Fruit fly (Drosophila melanogaster) whole organism, wandering third instar larva: ENCODE results near the gene CG4362.

Experiments
- Abd-B ChIP-seq: fragments of >200 bp; optimal IDR thresholded peaks from 2 replicates; lab custom pipeline; 2017; ENCODE audit warnings: missing biosample characterization, missing genetic modification characterization
- CG32264 ChIP-seq: fragments of 200-800 bp; sonication (Bioruptor generic); optimal IDR thresholded peaks from 2 replicates; lab custom pipeline; 2016; ENCODE audit warnings: missing biosample characterization, missing genetic modification characterization
- CG9705 ChIP-seq: fragments of 200-800 bp; sonication (Bioruptor generic); optimal IDR thresholded peaks from 2 replicates; lab custom pipeline; 2018; ENCODE audit warnings: missing biosample characterization, mild to moderate bottlenecking, missing genetic modification characterization
- CrebA ChIP-seq: fragments of 200-800 bp; sonication (Bioruptor generic); optimal IDR thresholded peaks from 2 replicates; lab custom pipeline; 2016; ENCODE audit warnings: missing biosample characterization, mild to moderate bottlenecking, missing genetic modification characterization, borderline replicate concordance
- Dfd ChIP-seq: fragments of >200 bp; optimal IDR thresholded peaks from 2 replicates; lab custom pipeline; 2017; ENCODE audit warnings: missing biosample characterization, missing genetic modification characterization
- Dif ChIP-seq: fragments of 200-275, 200-300 bp; sonication (Bioruptor generic); optimal IDR thresholded peaks from 2 replicates; lab custom pipeline; 2018; ENCODE audit warnings: missing biosample characterization, missing genetic modification characterization; ENCODE audit not compliant: partially characterized antibody
- GATAd ChIP-seq: sonication (Bioruptor generic); optimal IDR thresholded peaks from 2 replicates; lab custom pipeline; 2016; ENCODE audit warnings: missing biosample characterization, missing genetic modification characterization
- HLH106 ChIP-seq: fragments of 200-800 bp; optimal IDR thresholded peaks from 3 replicates; lab custom pipeline; 2019; ENCODE audit warnings: missing biosample characterization, mild to moderate bottlenecking, missing genetic modification characterization, moderate library complexity
- Hnf4 ChIP-seq: fragments of 200-800 bp; sonication (Bioruptor generic); optimal IDR thresholded peaks from 2 replicates; lab custom pipeline; 2016; ENCODE audit warnings: missing biosample characterization, mild to moderate bottlenecking, missing genetic modification characterization
- Hr78 ChIP-seq: fragments of >200 bp; optimal IDR thresholded peaks from 2 replicates; lab custom pipeline; 2017; ENCODE audit warnings: missing biosample characterization, missing genetic modification characterization
- Hr83 ChIP-seq: fragments of 200-300 bp; sonication (Bioruptor generic); optimal IDR thresholded peaks from 2 replicates; lab custom pipeline; 2016; ENCODE audit warnings: missing biosample characterization, mild to moderate bottlenecking, missing genetic modification characterization, moderate library complexity; ENCODE audit not compliant: poor library complexity, severe bottlenecking
- Jra ChIP-seq: sonication (Bioruptor generic); optimal IDR thresholded peaks from 2 replicates; lab custom pipeline; 2016; ENCODE audit warnings: missing biosample characterization, missing genetic modification characterization
- Mio ChIP-seq: sonication (Bioruptor generic); optimal IDR thresholded peaks from 2 replicates; lab custom pipeline; 2016; ENCODE audit warnings: missing biosample characterization, missing genetic modification characterization
- Myc ChIP-seq: fragments of >200 bp; optimal IDR thresholded peaks from 2 replicates; lab custom pipeline; 2017
- N ChIP-seq: fragments of >200 bp; optimal IDR thresholded peaks from 2 replicates; lab custom pipeline; 2018; ENCODE audit warnings: missing biosample characterization, missing external identifiers, missing genetic modification characterization
- OdsH ChIP-seq: fragments of 200-800 bp; sonication (Bioruptor generic); optimal IDR thresholded peaks from 2 replicates; lab custom pipeline; 2016; ENCODE audit warnings: missing biosample characterization, mild to moderate bottlenecking, missing genetic modification characterization
- Rel ChIP-seq, 2 experiments: fragments of 200-800 bp; sonication (Bioruptor generic) in 1 of 2; optimal IDR thresholded peaks; 2 replicates in 1 of 2; 3 replicates in 1 of 2; lab custom pipeline; 2016 to 2019; ENCODE audit warnings: mild to moderate bottlenecking in 2 of 2, missing biosample characterization in 2 of 2, missing genetic modification characterization in 2 of 2, moderate library complexity in 1 of 2
- Sp1 ChIP-seq: fragments of 200-800 bp; sonication (Bioruptor generic); optimal IDR thresholded peaks from 3 replicates; lab custom pipeline; 2019; ENCODE audit warnings: missing biosample characterization, mild to moderate bottlenecking, missing genetic modification characterization, moderate library complexity
- Vsx2 ChIP-seq: fragments of 200-300, 225-300 bp; sonication (Bioruptor generic); optimal IDR thresholded peaks from 2 replicates; lab custom pipeline; 2018; ENCODE audit warnings: missing biosample characterization, missing genetic modification characterization; ENCODE audit not compliant: partially characterized antibody
- br ChIP-seq: fragments of 200-800 bp; sonication (Bioruptor generic); optimal IDR thresholded peaks from 2 replicates; lab custom pipeline; 2016; ENCODE audit warnings: missing biosample characterization, missing genetic modification characterization
- brk ChIP-seq: fragments of 200-800 bp; sonication (Bioruptor generic); optimal IDR thresholded peaks from 2 replicates; lab custom pipeline; 2016; ENCODE audit warnings: missing biosample characterization, mild to moderate bottlenecking, missing genetic modification characterization
- dl ChIP-seq, 2 experiments: fragments of 175-275, 200-275 bp in 1 of 2; fragments of 200-275 bp in 1 of 2; sonication (Bioruptor generic); optimal IDR thresholded peaks; lab custom pipeline; 2018; ENCODE audit warnings: mild to moderate bottlenecking in 2 of 2, missing biosample characterization in 2 of 2, missing genetic modification characterization in 2 of 2, moderate library complexity in 2 of 2; ENCODE audit not compliant: partially characterized antibody in 2 of 2, insufficient read depth in 1 of 2
- dmrt93B ChIP-seq: fragments of 200-800 bp; sonication (Bioruptor generic); optimal IDR thresholded peaks from 2 replicates; lab custom pipeline; 2018; ENCODE audit warnings: missing biosample characterization, mild to moderate bottlenecking, missing genetic modification characterization
- dsf ChIP-seq: sonication (Bioruptor generic); optimal IDR thresholded peaks from 2 replicates; lab custom pipeline; 2016; ENCODE audit warnings: missing biosample characterization, missing genetic modification characterization, borderline replicate concordance
- ey ChIP-seq: fragments of 200-800 bp; sonication (Bioruptor generic); optimal IDR thresholded peaks from 2 replicates; lab custom pipeline; 2016; ENCODE audit warnings: missing biosample characterization, missing genetic modification characterization
- foxo ChIP-seq, 2 experiments: fragments of 200-800 bp; sonication (Bioruptor generic); optimal IDR thresholded peaks; 2 replicates in 1 of 2; 3 replicates in 1 of 2; lab custom pipeline; 2016 to 2017; ENCODE audit warnings: missing biosample characterization in 2 of 2, missing genetic modification characterization in 2 of 2
- fru ChIP-seq: fragments of 200-800 bp; sonication (Bioruptor generic); optimal IDR thresholded peaks from 3 replicates; lab custom pipeline; 2016; ENCODE audit warnings: missing biosample characterization, mild to moderate bottlenecking, missing genetic modification characterization
- h ChIP-seq: fragments of 200-800 bp; sonication (Bioruptor generic); optimal IDR thresholded peaks from 3 replicates; lab custom pipeline; 2016; ENCODE audit warnings: missing biosample characterization, mild to moderate bottlenecking, missing genetic modification characterization
- jim ChIP-seq: fragments of 175-275, 200-325 bp; sonication (Bioruptor generic); optimal IDR thresholded peaks from 2 replicates; lab custom pipeline; 2016; ENCODE audit warnings: missing biosample characterization, mild to moderate bottlenecking, missing genetic modification characterization
- lola ChIP-seq: fragments of >200 bp; optimal IDR thresholded peaks from 2 replicates; lab custom pipeline; 2017; ENCODE audit warnings: missing biosample characterization, missing genetic modification characterization
- pan ChIP-seq: fragments of >200 bp; optimal IDR thresholded peaks from 2 replicates; lab custom pipeline; 2017
- psq ChIP-seq: fragments of 200-800 bp; sonication (Bioruptor generic); optimal IDR thresholded peaks from 3 replicates; lab custom pipeline; 2017; ENCODE audit warnings: missing biosample characterization, mild to moderate bottlenecking, missing genetic modification characterization, moderate library complexity
- rgr ChIP-seq: fragments of 200-800 bp; sonication (Bioruptor generic); optimal IDR thresholded peaks from 3 replicates; lab custom pipeline; 2016; ENCODE audit warnings: missing biosample characterization, mild to moderate bottlenecking, missing genetic modification characterization
- sage ChIP-seq: fragments of 200-800 bp; sonication (Bioruptor generic); optimal IDR thresholded peaks from 2 replicates; lab custom pipeline; 2016; ENCODE audit warnings: missing biosample characterization, mild to moderate bottlenecking, missing genetic modification characterization
- sv ChIP-seq: fragments of 200-800 bp; sonication (Bioruptor generic); optimal IDR thresholded peaks from 3 replicates; lab custom pipeline; 2016; ENCODE audit warnings: missing biosample characterization, missing genetic modification characterization
- tai ChIP-seq: sonication (Bioruptor generic); optimal IDR thresholded peaks from 2 replicates; lab custom pipeline; 2016; ENCODE audit warnings: missing biosample characterization, missing genetic modification characterization
- usp ChIP-seq: fragments of >200 bp; optimal IDR thresholded peaks from 2 replicates; lab custom pipeline; 2017; ENCODE audit warnings: missing biosample characterization, missing genetic modification characterization
- woc ChIP-seq: sonication (Bioruptor generic); optimal IDR thresholded peaks from 2 replicates; lab custom pipeline; 2016; ENCODE audit warnings: missing biosample characterization, mild to moderate bottlenecking, missing genetic modification characterization

Gene CG4362

dm6 chr3R:20280518-20280981 is 26.8 kb downstream of the CG4362 start:
- no peak for TF ChIP-seq brk (GFP tag; lab: Kevin White, UChicago)
- TF ChIP-seq CG9705 = no peak
- TF ChIP-seq jim (GFP tag; lab: Kevin White, UChicago) = no peak
- no peak for TF ChIP-seq Hnf4
- TF ChIP-seq foxo (GFP tag; optimal IDR thresholded peaks at IDR 0.05; lab: Kevin White, UChicago) = peak in 1 of 2 experiments; percentile 33
- TF ChIP-seq CrebA (GFP tag; lab: Kevin White, UChicago) = no peak
- TF ChIP-seq Myc (lab: Kevin White, UChicago) = no peak
- TF ChIP-seq fru (GFP tag; lab: Kevin White, UChicago) = peak; percentile 40
- no peak for TF ChIP-seq Abd-B (GFP tag; lab: Kevin White, UChicago)
- TF ChIP-seq Hr83 = no peak
- TF ChIP-seq psq (GFP tag; lab: Kevin White, UChicago) = no peak
- TF ChIP-seq GATAd (GFP tag; lab: Kevin White, UChicago) = no peak
- peak; percentile 16 for TF ChIP-seq ey (GFP tag; lab: Kevin White, UChicago)
- TF ChIP-seq dmrt93B (GFP tag; lab: Kevin White, UChicago) = no peak
- no peak for TF ChIP-seq dsf (GFP tag; lab: Kevin White, UChicago)
- no peak for TF ChIP-seq OdsH (GFP tag; lab: Kevin White, UChicago)
- TF ChIP-seq Hr78 (GFP tag; lab: Kevin White, UChicago) = no peak
- TF ChIP-seq sv = no peak
- no peak for TF ChIP-seq tai
- no peak for TF ChIP-seq woc (GFP tag; lab: Kevin White, UChicago)
- no peak for TF ChIP-seq Dfd (GFP tag; lab: Kevin White, UChicago)
- no peak for TF ChIP-seq Dif (GFP tag; lab: Kevin White, UChicago)
- no peak for TF ChIP-seq rgr (GFP tag; lab: Kevin White, UChicago)
- no peak for TF ChIP-seq usp (GFP tag; lab: Kevin White, UChicago)
- TF ChIP-seq sage = no peak
- TF ChIP-seq Mio (GFP tag; lab: Kevin White, UChicago) = no peak
- TF ChIP-seq lola (GFP tag; lab: Kevin White, UChicago) = no peak
- TF ChIP-seq Sp1 = no peak
- TF ChIP-seq br (GFP tag; lab: Kevin White, UChicago) = peak; percentile 7
- TF ChIP-seq CG32264 = no peak
- no peak for TF ChIP-seq Vsx2 (GFP tag; lab: Kevin White, UChicago)
- TF ChIP-seq N (GFP tag; lab: Kevin White, UChicago) = no peak
- TF ChIP-seq pan (lab: Kevin White, UChicago) = no peak
- TF ChIP-seq h (GFP tag; lab: Kevin White, UChicago) = peak; percentile 17
- no peak for TF ChIP-seq Jra (GFP tag; lab: Kevin White, UChicago)
- no peak for TF ChIP-seq Rel (GFP tag; optimal IDR thresholded peaks at IDR 0.05; lab: Kevin White, UChicago)
- TF ChIP-seq Rel (tag; optimal IDR thresholded peaks at IDR 0.05; lab: Kevin White, UChicago) = no peak

dm6 chr3R:20276760-20277159 is 30.6 kb downstream of the CG4362 start:
- TF ChIP-seq psq (GFP tag; lab: Kevin White, UChicago) (no peak), N (GFP tag; lab: Kevin White, UChicago) (no peak), pan (lab: Kevin White, UChicago) (no peak), Hr83 (no peak), Hnf4 (no peak), fru (GFP tag; lab: Kevin White, UChicago) (no peak), dsf (GFP tag; lab: Kevin White, UChicago) (no peak), HLH106 (tag; lab: Kevin White, UChicago) (no peak), foxo (GFP tag; optimal IDR thresholded peaks at IDR 0.05; lab: Kevin White, UChicago) (no peak), lola (GFP tag; lab: Kevin White, UChicago) (no peak), brk (GFP tag; lab: Kevin White, UChicago) (no peak), br (GFP tag; lab: Kevin White, UChicago) (no peak), Dfd (GFP tag; lab: Kevin White, UChicago) (no peak), CG9705 (no peak), Vsx2 (GFP tag; lab: Kevin White, UChicago) (no peak), GATAd (GFP tag; lab: Kevin White, UChicago) (no peak), dmrt93B (GFP tag; lab: Kevin White, UChicago) (no peak), dl (GFP tag; optimal IDR thresholded peaks at IDR 0.05; lab: Kevin White, UChicago; ENCODE audit: insufficient read depth in 1 of 2, partially characterized antibody in 2 of 2) (no peak), Mio (GFP tag; lab: Kevin White, UChicago) (no peak)
